Worm (Caenorhabditis elegans) whole organism, early embryonic: ENCODE measurements around the gene mesp-1.

Source experiments
- aly-1 ChIP-seq: sonication (generic microtip); optimal IDR thresholded peaks from 2 replicates; lab custom pipeline; 2016; ENCODE audit warnings: missing genetic modification characterization, missing compliant biosample characterization
- hmbx-1 ChIP-seq: sonication (generic microtip); optimal IDR thresholded peaks from 2 replicates; lab custom pipeline; 2016; ENCODE audit warnings: mild to moderate bottlenecking, missing genetic modification characterization, missing compliant biosample characterization
- tbx-11 ChIP-seq: fragments of 200-800 bp; sonication (Bioruptor generic); IDR thresholded peaks from 2 replicates; pipeline ENCODE4 v1.3.6; 2022; ENCODE audit warnings: missing genetic modification characterization, missing compliant biosample characterization

DNA sequence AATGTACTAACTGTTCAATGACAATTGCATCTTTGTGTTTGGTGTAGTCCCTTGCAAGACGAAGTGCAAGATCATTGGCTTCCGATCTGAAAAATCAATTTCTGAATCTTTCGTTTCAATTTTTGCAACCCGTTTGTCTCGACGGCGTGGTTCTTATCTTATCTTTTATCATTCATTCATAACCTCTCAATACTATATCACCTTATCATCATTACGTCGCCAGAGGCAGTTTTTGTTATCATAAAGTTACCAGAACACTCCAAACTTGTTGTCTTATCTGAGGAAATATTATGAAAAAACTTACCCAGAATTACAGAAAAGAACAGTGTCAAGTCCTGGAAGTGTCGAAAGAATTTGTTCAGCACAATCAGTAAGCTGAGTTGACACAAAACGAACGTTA is 48.6 kb upstream of the mesp-1 start:
- TF ChIP-seq hmbx-1 (tag; lab: Kevin White, UChicago): no peak
- no peak for TF ChIP-seq aly-1 (tag; lab: Kevin White, UChicago)
- no peak for TF ChIP-seq tbx-11
